Worm (Caenorhabditis elegans): Measurements from ENCODE around the gene ral-1.

- TF ChIP-seq sem-2 (GFP tag; optimal IDR thresholded peaks at IDR 0.05): no peak
- TF ChIP-seq lsy-2 (tag; optimal IDR thresholded peaks at IDR 0.05): no peak
- TF ChIP-seq M03D4.4 (tag; optimal IDR thresholded peaks at IDR 0.05): no peak
- no peak for TF ChIP-seq ztf-11 (tag; optimal IDR thresholded peaks at IDR 0.05)
- peak; percentile 65 for TF ChIP-seq unc-62 (GFP tag; optimal IDR thresholded peaks at IDR 0.05)
- TF ChIP-seq elt-1 (tag; optimal IDR thresholded peaks at IDR 0.05; ENCODE audit: borderline replicate concordance, insufficient read depth): no peak
- no peak for TF ChIP-seq nhr-237 (tag; optimal IDR thresholded peaks at IDR 0.05)
- TF ChIP-seq nhr-12 (tag; optimal IDR thresholded peaks at IDR 0.05): no peak
- no peak for TF ChIP-seq pha-4 (tag; optimal IDR thresholded peaks at IDR 0.05)
- TF ChIP-seq elt-3 (tag; optimal IDR thresholded peaks at IDR 0.05): no peak
- no peak for TF ChIP-seq nhr-28 (tag; optimal IDR thresholded peaks at IDR 0.05)
Observed at ce11 chrIII:3273141-3273540, 38.0 kb upstream of the ral-1 start.

All from whole organism, mixed stage, embryonic.